Fruit fly (Drosophila melanogaster) whole organism: Measurements from ENCODE around the gene tHMG2.

ENCODE experiments used
- CG8478 ChIP-seq: fragments of >200 bp; optimal IDR thresholded peaks from 2 replicates; lab custom pipeline; 2018; ENCODE audit warnings: inconsistent platforms
- EcR ChIP-seq, 2 experiments: fragments of >200 bp; optimal IDR thresholded peaks; 2 replicates each; lab custom pipeline; 2017; ENCODE audit warnings: missing biosample characterization in 2 of 2, missing genetic modification characterization in 2 of 2, missing genetic modification reagents in 2 of 2
- pan ChIP-seq: fragments of >200 bp; optimal IDR thresholded peaks from 2 replicates; lab custom pipeline; 2017
- psq ChIP-seq: fragments of >200 bp; optimal IDR thresholded peaks from 2 replicates; lab custom pipeline; 2017

DNA sequence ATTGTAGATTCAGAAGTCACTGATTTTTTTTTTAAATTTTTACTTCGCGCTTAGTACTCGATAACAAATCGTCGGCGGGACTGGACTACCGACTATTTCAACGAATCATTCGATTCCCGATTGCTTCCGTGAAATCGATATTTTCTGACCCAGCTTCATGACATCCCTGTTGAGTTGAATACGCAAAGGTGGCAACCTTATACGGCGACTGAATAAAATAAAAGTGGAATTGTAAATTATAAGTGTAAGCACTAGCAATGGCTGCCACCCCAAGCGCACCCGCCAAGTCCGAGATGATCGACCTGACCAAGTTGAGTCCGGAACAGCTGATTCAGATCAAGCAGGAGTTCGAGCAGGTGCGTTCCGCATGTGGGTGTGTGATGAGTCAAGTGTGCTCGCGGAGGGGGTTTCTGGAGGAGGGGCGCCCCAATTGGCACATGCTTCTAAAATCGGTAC is 5.7 kb upstream of the tHMG2 start, which contains the start of gene Pfdn5:
- TF ChIP-seq CG8478, result no peak
- no peak for TF ChIP-seq psq (lab: Kevin White, UChicago)
- TF ChIP-seq EcR (GFP tag; optimal IDR thresholded peaks at IDR 0.05; lab: Kevin White, UChicago), result no peak
- no peak for TF ChIP-seq pan (lab: Kevin White, UChicago)
